Fruit fly (Drosophila melanogaster): ENCODE data around the gene ppk31.
A peak's percentile ranks its signal among the peaks of the same experiment; 100 is the strongest.

dm6 chr3R:27152129-27152968 is 10.6 kb upstream of the ppk31 start:
- TF ChIP-seq otp (GFP tag; IDR thresholded peaks at IDR 0.05): no peak
- peak; percentile 24; the same call in 1 of the 2 replicates for TF ChIP-seq NFAT (GFP tag; IDR thresholded peaks at IDR 0.05)
